Fruit fly (Drosophila melanogaster) whole organism, prepupa: ENCODE results near the gene Pdh.

Source experiments
- Blimp-1 ChIP-seq: fragments of 200-800 bp; sonication (Bioruptor generic); optimal IDR thresholded peaks from 3 replicates; lab custom pipeline; 2017; ENCODE audit warnings: missing biosample characterization, missing genetic modification characterization, mild to moderate bottlenecking, moderate library complexity, missing genetic modification reagents
- CG11294 ChIP-seq: fragments of 200-800 bp; sonication (Bioruptor generic); IDR thresholded peaks from 2 replicates; pipeline ENCODE4 v1.3.6; 2022; ENCODE audit warnings: missing biosample characterization, missing genetic modification characterization
- CG15336 ChIP-seq: fragments of 200-800 bp; sonication (Bioruptor generic); IDR thresholded peaks from 2 replicates; pipeline ENCODE4 v1.3.6; 2022; ENCODE audit warnings: missing biosample characterization, missing genetic modification characterization
- CG16779 ChIP-seq: fragments of 200-800 bp; sonication (Bioruptor generic); optimal IDR thresholded peaks from 3 replicates; lab custom pipeline; 2017; ENCODE audit warnings: missing biosample characterization, mild to moderate bottlenecking, missing genetic modification characterization
- CG31627 ChIP-seq: fragments of 200-800 bp; sonication (Bioruptor generic); optimal IDR thresholded peaks from 3 replicates; lab custom pipeline; 2016; ENCODE audit warnings: missing biosample characterization, missing genetic modification characterization
- CG6854 ChIP-seq: fragments of 200-800 bp; sonication (Bioruptor generic); optimal IDR thresholded peaks from 2 replicates; lab custom pipeline; 2017; ENCODE audit warnings: missing biosample characterization, mild to moderate bottlenecking, missing genetic modification characterization
- CG8632 ChIP-seq: fragments of 200-800 bp; sonication (Bioruptor generic); optimal IDR thresholded peaks from 3 replicates; lab custom pipeline; 2016; ENCODE audit warnings: missing biosample characterization, missing genetic modification characterization
- CG9139 ChIP-seq: fragments of 200-800 bp; sonication (Bioruptor generic); optimal IDR thresholded peaks from 3 replicates; lab custom pipeline; 2017; ENCODE audit warnings: missing biosample characterization, mild to moderate bottlenecking, missing genetic modification characterization
- Gug ChIP-seq: fragments of 200-800 bp; sonication (Bioruptor generic); IDR thresholded peaks from 2 replicates; pipeline ENCODE4 v1.3.6; 2022; ENCODE audit warnings: missing biosample characterization, missing genetic modification characterization
- fd59A ChIP-seq: fragments of 200-800 bp; sonication (Bioruptor generic); optimal IDR thresholded peaks from 2 replicates; lab custom pipeline; 2017; ENCODE audit warnings: missing biosample characterization, mild to moderate bottlenecking, missing genetic modification characterization, missing genetic modification reagents
- topi ChIP-seq: fragments of 200-800 bp; sonication (Bioruptor generic); optimal IDR thresholded peaks from 3 replicates; lab custom pipeline; 2016; ENCODE audit warnings: missing biosample characterization, missing genetic modification characterization

DNA sequence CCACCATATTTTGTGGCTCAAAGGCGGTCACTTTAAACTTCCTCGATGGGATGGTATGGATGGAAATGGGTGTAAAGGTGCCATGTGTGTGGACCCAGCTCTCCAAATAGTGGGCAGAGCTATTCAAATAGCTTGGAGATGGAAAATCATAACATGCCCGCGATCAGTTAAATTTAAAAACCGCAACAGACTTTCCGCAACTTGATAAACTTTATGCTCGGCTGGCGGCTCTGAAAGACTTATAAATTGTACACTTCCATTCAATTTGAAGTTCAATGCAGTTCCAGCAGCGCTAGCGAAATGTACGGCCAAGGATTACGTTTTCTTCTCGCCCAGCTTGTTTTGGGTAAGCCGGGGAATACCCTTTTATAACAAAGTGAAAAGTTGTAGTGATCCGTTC lies 8.1 kb downstream of the Pdh start, which contains the start of gene CG33257:
- TF ChIP-seq CG31627 (GFP tag; lab: Kevin White, UChicago), result no peak
- TF ChIP-seq CG11294 (GFP tag; lab: Robert Waterston, UW), result no peak
- no peak for TF ChIP-seq CG15336 (GFP tag; lab: Robert Waterston, UW)
- TF ChIP-seq Blimp-1 (GFP tag; lab: Kevin White, UChicago), result no peak
- no peak for TF ChIP-seq topi
- no peak for TF ChIP-seq CG16779 (tag; lab: Kevin White, UChicago)
- no peak for TF ChIP-seq CG9139 (GFP tag; lab: Kevin White, UChicago)
- TF ChIP-seq Gug (GFP tag; lab: Robert Waterston, UW), result no peak
- TF ChIP-seq CG6854 (GFP tag; lab: Kevin White, UChicago), result no peak
- no peak for TF ChIP-seq fd59A (GFP tag; lab: Kevin White, UChicago)
- no peak for TF ChIP-seq CG8632 (GFP tag; lab: Kevin White, UChicago)
